Fruit fly (Drosophila melanogaster): ENCODE results near the gene Ir76a.

Gene Ir76a

DNA sequence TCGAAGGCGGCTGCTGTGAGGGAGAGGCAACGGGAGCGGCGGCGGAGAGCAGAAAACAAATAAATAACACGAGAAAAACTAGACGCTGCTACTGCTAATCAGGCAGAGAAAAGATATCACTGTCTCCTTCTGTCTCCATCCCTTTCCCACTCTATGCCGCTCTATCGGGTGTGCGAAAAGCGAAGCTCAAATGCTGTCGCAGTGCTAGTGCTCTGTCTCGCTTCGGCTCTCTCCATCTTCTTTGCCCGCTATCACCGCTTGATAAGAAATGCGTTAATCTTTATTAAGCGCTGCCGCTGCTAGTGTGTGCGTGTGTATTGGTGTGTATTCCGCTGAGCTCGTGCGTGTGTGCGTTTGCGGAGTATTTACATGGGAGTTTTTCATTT lies 7.4 kb upstream of the Ir76a start (continued):
- TF ChIP-seq CG12744 (GFP tag; optimal IDR thresholded peaks at IDR 0.05) (no peak), CG12659 (GFP tag; optimal IDR thresholded peaks at IDR 0.05) (no peak), CG4424 (GFP tag; optimal IDR thresholded peaks at IDR 0.05) (no peak), ab (GFP tag; optimal IDR thresholded peaks at IDR 0.05) (no peak), Mrtf (GFP tag; IDR thresholded peaks at IDR 0.05) (no peak), wek (GFP tag; optimal IDR thresholded peaks at IDR 0.05) (no peak), vvl (GFP tag; IDR thresholded peaks at IDR 0.05) (peak; percentile 61; the same call in 1 of the 2 replicates), CG2889 (GFP tag; IDR thresholded peaks at IDR 0.05) (no peak), en (GFP tag; optimal IDR thresholded peaks at IDR 0.05) (no peak), CG7963 (GFP tag; IDR thresholded peaks at IDR 0.05; ENCODE audit: partially characterized antibody) (no peak), phol (tag; optimal IDR thresholded peaks at IDR 0.05) (no peak), cad (GFP tag; optimal IDR thresholded peaks at IDR 0.05) (peak; percentile 53), Opbp (GFP tag; IDR thresholded peaks at IDR 0.05; ENCODE audit: partially characterized antibody) (no peak), sqz (GFP tag; optimal IDR thresholded peaks at IDR 0.05) (no peak), B-H2 (GFP tag; optimal IDR thresholded peaks at IDR 0.05) (peak; percentile 52), pnt (GFP tag; optimal IDR thresholded peaks at IDR 0.05) (no peak), CG12071 (GFP tag; optimal IDR thresholded peaks at IDR 0.05) (peak; percentile 41), unpg (GFP tag; optimal IDR thresholded peaks at IDR 0.05) (no peak), CG3163 (GFP tag; optimal IDR thresholded peaks at IDR 0.05) (peak; percentile 21), CG9876 (GFP tag; optimal IDR thresholded peaks at IDR 0.05) (peak; percentile 21), CG3281 (GFP tag; optimal IDR thresholded peaks at IDR 0.05) (peak; percentile 39), Vsx1 (GFP tag; optimal IDR thresholded peaks at IDR 0.05) (peak; percentile 82), seq (GFP tag; IDR thresholded peaks at IDR 0.05) (peak; percentile 27; the same call in 1 of the 2 replicates), Nf-YB (GFP tag; optimal IDR thresholded peaks at IDR 0.05) (peak; percentile 12), her (GFP tag; optimal IDR thresholded peaks at IDR 0.05) (peak; percentile 2), CG3726 (GFP tag; IDR thresholded peaks at IDR 0.05) (no peak), gcm2 (GFP tag; optimal IDR thresholded peaks at IDR 0.05) (no peak), hbn (GFP tag; IDR thresholded peaks at IDR 0.05; ENCODE audit: partially characterized antibody) (no peak), CG2875 (GFP tag; optimal IDR thresholded peaks at IDR 0.05) (no peak), sens-2 (GFP tag; IDR thresholded peaks at IDR 0.05) (no peak), Hr51 (GFP tag; optimal IDR thresholded peaks at IDR 0.05) (no peak), CG2129 (GFP tag; IDR thresholded peaks at IDR 0.05; ENCODE audit: partially characterized antibody) (no peak), GATAe (GFP tag; conservative IDR thresholded peaks at IDR 0.05) (peak; percentile 95), CG9437 (GFP tag; optimal IDR thresholded peaks at IDR 0.05) (no peak), Elba2 (GFP tag; optimal IDR thresholded peaks at IDR 0.05) (no peak), btn (GFP tag; optimal IDR thresholded peaks at IDR 0.05) (no peak), CG34376 (GFP tag; optimal IDR thresholded peaks at IDR 0.05) (peak; percentile 98), lilli (GFP tag; optimal IDR thresholded peaks at IDR 0.05) (no peak), Rx (GFP tag; IDR thresholded peaks at IDR 0.05) (no peak), pita (GFP tag; optimal IDR thresholded peaks at IDR 0.05) (no peak), ci (GFP tag; IDR thresholded peaks at IDR 0.05) (peak; percentile 71; the same call in 2 of the 3 replicates), CG7987 (GFP tag; optimal IDR thresholded peaks at IDR 0.05) (peak; percentile 17), CG16815 (GFP tag; optimal IDR thresholded peaks at IDR 0.05) (no peak), CG11093 (GFP tag; IDR thresholded peaks at IDR 0.05) (no peak), CG13424 (tag; optimal IDR thresholded peaks at IDR 0.05) (no peak), CG15601 (tag; optimal IDR thresholded peaks at IDR 0.05) (no peak), vnd (GFP tag; IDR thresholded peaks at IDR 0.05; ENCODE audit: partially characterized antibody) (no peak), pho (GFP tag; optimal IDR thresholded peaks at IDR 0.05) (no peak), zen (tag; optimal IDR thresholded peaks at IDR 0.05) (peak; percentile 26), kay (GFP tag; optimal IDR thresholded peaks at IDR 0.05) (no peak), Ada2b (GFP tag; IDR thresholded peaks at IDR 0.05) (no peak)
